Fruit fly (Drosophila melanogaster): ENCODE results near the gene CG7772.
A peak's percentile ranks its signal among the peaks of the same experiment; 100 is the strongest.

CG7772 gene

DNA sequence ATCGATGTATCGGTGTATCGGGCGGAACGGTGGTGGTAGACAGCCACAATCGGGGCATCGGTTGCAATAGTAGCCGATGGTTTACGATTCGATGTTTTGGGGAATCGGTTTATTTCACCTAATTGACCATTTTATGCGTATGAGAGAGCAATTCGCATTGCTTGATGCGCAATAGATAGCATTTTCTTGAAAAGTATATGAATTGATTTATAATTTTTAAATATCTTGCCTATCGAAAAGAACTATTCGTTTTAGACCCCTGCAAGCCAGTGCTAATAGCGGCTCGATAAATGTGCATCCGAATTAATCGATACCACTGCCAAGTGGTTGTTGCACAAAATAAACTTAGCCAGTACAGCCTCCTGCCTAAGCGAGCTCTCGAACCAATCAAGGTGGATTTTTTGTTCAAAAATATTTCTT, 19.8 kb downstream of the CG7772 start, which contains the start of gene mnb:
mnb (minus strand) TSS at position 15 of the 420 bp plus-strand sequence.
- TF ChIP-seq CG2129 (GFP tag; IDR thresholded peaks at IDR 0.05; ENCODE audit: partially characterized antibody) (peak; percentile 99), bcd (GFP tag; optimal IDR thresholded peaks at IDR 0.05) (peak; percentile 28), Taf1 (GFP tag; IDR thresholded peaks at IDR 0.05) (no peak), CG3838 (GFP tag; optimal IDR thresholded peaks at IDR 0.05) (no peak), br (optimal IDR thresholded peaks at IDR 0.05) (no peak), sim (GFP tag; IDR thresholded peaks at IDR 0.05) (no peak), fd64A (GFP tag; optimal IDR thresholded peaks at IDR 0.05) (no peak), gsb-n (tag; optimal IDR thresholded peaks at IDR 0.05) (no peak), Hmx (GFP tag; optimal IDR thresholded peaks at IDR 0.05) (no peak), HLH3B (GFP tag; IDR thresholded peaks at IDR 0.05) (no peak), CG16863 (GFP tag; optimal IDR thresholded peaks at IDR 0.05) (peak; percentile 26), lov (optimal IDR thresholded peaks at IDR 0.05) (no peak), lov (GFP tag; IDR thresholded peaks at IDR 0.05) (no peak), CG7987 (GFP tag; optimal IDR thresholded peaks at IDR 0.05) (no peak), CG3281 (GFP tag; optimal IDR thresholded peaks at IDR 0.05) (no peak), Gug (GFP tag; IDR thresholded peaks at IDR 0.05) (peak; percentile 61; the same call in 2 of the 4 replicates), trem (tag; optimal IDR thresholded peaks at IDR 0.05) (peak; percentile 58), Neu2 (GFP tag; optimal IDR thresholded peaks at IDR 0.05; ENCODE audit: borderline replicate concordance) (no peak), CG5953 (GFP tag; IDR thresholded peaks at IDR 0.05) (no peak), CG14050 (GFP tag; IDR thresholded peaks at IDR 0.05) (no peak), bsh (GFP tag; optimal IDR thresholded peaks at IDR 0.05) (no peak), chif (GFP tag; optimal IDR thresholded peaks at IDR 0.05) (no peak), CG9609 (GFP tag; optimal IDR thresholded peaks at IDR 0.05) (no peak), ato (GFP tag; IDR thresholded peaks at IDR 0.05; ENCODE audit: partially characterized antibody) (peak; percentile 99), Optix (GFP tag; IDR thresholded peaks at IDR 0.05) (no peak), toy (GFP tag; IDR thresholded peaks at IDR 0.05) (no peak), CG2889 (GFP tag; IDR thresholded peaks at IDR 0.05) (no peak), HHEX (GFP tag; optimal IDR thresholded peaks at IDR 0.05) (no peak), CG10543 (GFP tag; optimal IDR thresholded peaks at IDR 0.05) (no peak), Fer1 (GFP tag; optimal IDR thresholded peaks at IDR 0.05) (no peak), scrt (GFP tag; optimal IDR thresholded peaks at IDR 0.05) (no peak), dati (GFP tag; IDR thresholded peaks at IDR 0.05) (no peak), mld (GFP tag; IDR thresholded peaks at IDR 0.05; ENCODE audit: partially characterized antibody) (peak; percentile 98), chm (GFP tag; IDR thresholded peaks at IDR 0.05) (no peak), Bdp1 (GFP tag; optimal IDR thresholded peaks at IDR 0.05) (peak; percentile 22), al (GFP tag; IDR thresholded peaks at IDR 0.05) (no peak), Dek (tag; optimal IDR thresholded peaks at IDR 0.05) (no peak), CG8478 (optimal IDR thresholded peaks at IDR 0.05) (no peak), repo (GFP tag; optimal IDR thresholded peaks at IDR 0.05) (no peak), CG5180 (GFP tag; optimal IDR thresholded peaks at IDR 0.05) (no peak), CG3163 (GFP tag; optimal IDR thresholded peaks at IDR 0.05) (peak; percentile 2), ems (GFP tag; optimal IDR thresholded peaks at IDR 0.05) (peak; percentile 11), sr (GFP tag; IDR thresholded peaks at IDR 0.05) (no peak), CG10565 (GFP tag; optimal IDR thresholded peaks at IDR 0.05) (no peak), tna (GFP tag; IDR thresholded peaks at IDR 0.05; ENCODE audit: partially characterized antibody) (peak; percentile 98), Max (GFP tag; optimal IDR thresholded peaks at IDR 0.05) (no peak), Hr51 (GFP tag; optimal IDR thresholded peaks at IDR 0.05) (no peak), Oaz (GFP tag; IDR thresholded peaks at IDR 0.05) (no peak), Chrac-16 (GFP tag; optimal IDR thresholded peaks at IDR 0.05) (no peak), sisA (GFP tag; IDR thresholded peaks at IDR 0.05) (no peak), CG10267 (tag; optimal IDR thresholded peaks at IDR 0.05) (peak; percentile 46), CG6683 (GFP tag; optimal IDR thresholded peaks at IDR 0.05) (no peak)

Measured in whole organism, embryonic.